Worm (Caenorhabditis elegans) whole organism, L2 larva: ENCODE measurements around the gene W06D11.3.

ENCODE experiments used
- C34F6.9 ChIP-seq: fragments of 150-350 bp; optimal IDR thresholded peaks from 2 replicates; lab custom pipeline; 2014; ENCODE audit warnings: missing biosample characterization, missing genetic modification characterization
- R02D3.7 ChIP-seq: fragments of 150-350 bp; optimal IDR thresholded peaks from 2 replicates; lab custom pipeline; 2014; ENCODE audit warnings: missing biosample characterization, missing genetic modification characterization
- ZK546.5 ChIP-seq: sonication (generic microtip); optimal IDR thresholded peaks from 2 replicates; lab custom pipeline; 2017; ENCODE audit warnings: missing biosample characterization, missing genetic modification characterization
- alr-1 ChIP-seq: fragments of 150-350 bp; optimal IDR thresholded peaks from 2 replicates; lab custom pipeline; 2014; ENCODE audit warnings: missing biosample characterization, missing genetic modification characterization
- aly-2 ChIP-seq: fragments of 150-350 bp; optimal IDR thresholded peaks from 2 replicates; lab custom pipeline; 2014; ENCODE audit warnings: missing biosample characterization, missing genetic modification characterization
- blmp-1 ChIP-seq: sonication (generic microtip); optimal IDR thresholded peaks from 2 replicates; lab custom pipeline; 2017; ENCODE audit warnings: missing genetic modification characterization, mild to moderate bottlenecking, missing compliant biosample characterization, antibody characterized with exemption, moderate library complexity; ENCODE audit not compliant: insufficient read depth
- dmd-4 ChIP-seq: sonication (generic microtip); optimal IDR thresholded peaks from 2 replicates; lab custom pipeline; 2017; ENCODE audit warnings: missing biosample characterization, missing genetic modification characterization
- egl-27 ChIP-seq: sonication (generic microtip); optimal IDR thresholded peaks from 3 replicates; lab custom pipeline; 2017; ENCODE audit warnings: missing biosample characterization, missing genetic modification reagents, missing genetic modification characterization
- elt-1 ChIP-seq: fragments of 150-350 bp; optimal IDR thresholded peaks from 2 replicates; lab custom pipeline; 2014; ENCODE audit warnings: missing biosample characterization, missing genetic modification characterization
- fos-1 ChIP-seq: fragments of 150-350 bp; optimal IDR thresholded peaks from 2 replicates; lab custom pipeline; 2014; ENCODE audit warnings: missing biosample characterization, missing genetic modification characterization
- gmeb-1 ChIP-seq: fragments of 150-350 bp; optimal IDR thresholded peaks from 2 replicates; lab custom pipeline; 2014; ENCODE audit warnings: missing biosample characterization, missing genetic modification characterization
- lin-11 ChIP-seq: fragments of 150-350 bp; sonication (generic microtip); optimal IDR thresholded peaks from 2 replicates; lab custom pipeline; 2014; ENCODE audit warnings: missing biosample characterization, missing genetic modification characterization, inconsistent platforms, mixed read lengths
- lin-13 ChIP-seq: fragments of 150-350 bp; optimal IDR thresholded peaks from 2 replicates; lab custom pipeline; 2014; ENCODE audit warnings: missing biosample characterization, missing genetic modification reagents, missing genetic modification characterization
- lin-39 ChIP-seq: fragments of 150-350 bp; optimal IDR thresholded peaks from 2 replicates; lab custom pipeline; 2014; ENCODE audit warnings: missing biosample characterization, missing genetic modification reagents, missing genetic modification characterization
- lsy-2 ChIP-seq, 2 experiments: fragments of 150-350 bp in 1 of 2; sonication (generic microtip) in 1 of 2; optimal IDR thresholded peaks; 2 replicates each; lab custom pipeline; 2014 to 2017; ENCODE audit warnings: missing biosample characterization in 2 of 2, missing genetic modification characterization in 2 of 2
- mab-5 ChIP-seq: fragments of 150-350 bp; optimal IDR thresholded peaks from 2 replicates; lab custom pipeline; 2014; ENCODE audit warnings: missing biosample characterization, missing genetic modification characterization
- mbf-1 ChIP-seq: sonication (generic microtip); optimal IDR thresholded peaks from 2 replicates; lab custom pipeline; 2017; ENCODE audit warnings: missing biosample characterization, missing genetic modification characterization
- mdl-1 ChIP-seq, 2 experiments: fragments of 150-350 bp in 1 of 2; sonication (generic microtip) in 1 of 2; optimal IDR thresholded peaks; 2 replicates each; lab custom pipeline; 2017; ENCODE audit warnings: missing biosample characterization in 2 of 2, missing genetic modification characterization in 2 of 2
- nhr-10 ChIP-seq: sonication (generic microtip); optimal IDR thresholded peaks from 2 replicates; lab custom pipeline; 2017; ENCODE audit warnings: missing biosample characterization, missing genetic modification characterization
- nhr-11 ChIP-seq: fragments of 150-350 bp; optimal IDR thresholded peaks from 2 replicates; lab custom pipeline; 2014; ENCODE audit warnings: missing biosample characterization, missing genetic modification characterization
- nhr-12 ChIP-seq: fragments of 150-350 bp; optimal IDR thresholded peaks from 2 replicates; lab custom pipeline; 2014; ENCODE audit warnings: missing biosample characterization, missing genetic modification characterization
- nhr-129 ChIP-seq: fragments of 150-350 bp; optimal IDR thresholded peaks from 2 replicates; lab custom pipeline; 2014; ENCODE audit warnings: missing biosample characterization, missing genetic modification characterization
- nhr-21 ChIP-seq: fragments of 150-350 bp; optimal IDR thresholded peaks from 2 replicates; lab custom pipeline; 2014; ENCODE audit warnings: missing biosample characterization, missing genetic modification characterization
- nhr-23 ChIP-seq: fragments of 150-350 bp; optimal IDR thresholded peaks from 2 replicates; lab custom pipeline; 2014; ENCODE audit warnings: missing biosample characterization, missing genetic modification reagents, missing genetic modification characterization
- nhr-237 ChIP-seq: fragments of 150-350 bp; optimal IDR thresholded peaks from 2 replicates; lab custom pipeline; 2014; ENCODE audit warnings: missing biosample characterization, missing genetic modification characterization
- nhr-25 ChIP-seq: fragments of 150-350 bp; sonication (generic microtip); optimal IDR thresholded peaks from 3 replicates; lab custom pipeline; 2014; ENCODE audit warnings: missing biosample characterization, missing genetic modification characterization
- nhr-6 ChIP-seq: fragments of 150-350 bp; optimal IDR thresholded peaks from 2 replicates; lab custom pipeline; 2014; ENCODE audit warnings: missing biosample characterization, missing genetic modification characterization
- nhr-77 ChIP-seq: fragments of 150-350 bp; optimal IDR thresholded peaks from 2 replicates; lab custom pipeline; 2014; ENCODE audit warnings: missing biosample characterization, missing genetic modification characterization
- peb-1 ChIP-seq: fragments of 150-350 bp; optimal IDR thresholded peaks from 2 replicates; lab custom pipeline; 2014; ENCODE audit warnings: missing biosample characterization, missing genetic modification characterization
- sem-4 ChIP-seq: fragments of 150-350 bp; optimal IDR thresholded peaks from 2 replicates; lab custom pipeline; 2014; ENCODE audit warnings: missing biosample characterization, missing genetic modification reagents, missing genetic modification characterization
- skn-1 ChIP-seq: sonication (generic microtip); optimal IDR thresholded peaks from 2 replicates; lab custom pipeline; 2017; ENCODE audit warnings: missing biosample characterization, missing genetic modification characterization
- sma-3 ChIP-seq: sonication (generic microtip); optimal IDR thresholded peaks from 2 replicates; lab custom pipeline; 2016; ENCODE audit warnings: missing genetic modification reagents, missing genetic modification characterization, missing compliant biosample characterization
- snpc-4 ChIP-seq: fragments of 150-350 bp; optimal IDR thresholded peaks from 2 replicates; lab custom pipeline; 2014; ENCODE audit warnings: missing biosample characterization, missing genetic modification characterization
- unc-39 ChIP-seq: fragments of 150-350 bp; optimal IDR thresholded peaks from 2 replicates; lab custom pipeline; 2014; ENCODE audit warnings: missing biosample characterization, missing genetic modification characterization
- unc-62 ChIP-seq: fragments of 150-350 bp; optimal IDR thresholded peaks from 2 replicates; lab custom pipeline; 2014; ENCODE audit warnings: missing biosample characterization, missing genetic modification reagents, missing genetic modification characterization
- zag-1 ChIP-seq: fragments of 150-350 bp; optimal IDR thresholded peaks from 2 replicates; lab custom pipeline; 2014; ENCODE audit warnings: missing biosample characterization, missing genetic modification characterization
- ztf-1 ChIP-seq: fragments of 200-800 bp; sonication (Bioruptor generic); conservative IDR thresholded peaks from 2 replicates; pipeline ENCODE4 v1.3.6; 2022; ENCODE audit warnings: missing genetic modification characterization, missing compliant biosample characterization
- ztf-11 ChIP-seq: sonication (generic microtip); optimal IDR thresholded peaks from 2 replicates; lab custom pipeline; 2017; ENCODE audit warnings: missing biosample characterization, missing genetic modification characterization
- ztf-4 ChIP-seq: fragments of 150-350 bp; optimal IDR thresholded peaks from 2 replicates; lab custom pipeline; 2014; ENCODE audit warnings: missing biosample characterization, missing genetic modification characterization

Gene W06D11.3

ce11 chrX:12326424-12326823 is 27.9 kb downstream of the W06D11.3 start, which contains the start of gene srd-41:
srd-41 (plus strand) TSS chrX:12326724.
- no peak for TF ChIP-seq ztf-11 (tag; lab: Kevin White, UChicago)
- no peak for TF ChIP-seq unc-62 (GFP tag; lab: Kevin White, UChicago)
- TF ChIP-seq blmp-1 (tag; lab: Kevin White, UChicago): no peak
- TF ChIP-seq R02D3.7 (tag; lab: Kevin White, UChicago): no peak
- TF ChIP-seq lin-13 (GFP tag; lab: Kevin White, UChicago): no peak
- no peak for TF ChIP-seq elt-1
- TF ChIP-seq ztf-4 (tag; lab: Kevin White, UChicago): no peak

ce11 chrX:12328676-12329075 is 30.2 kb downstream of the W06D11.3 start, which contains the start of gene srd-45:
srd-45 (plus strand) TSS chrX:12328976.
- TF ChIP-seq R02D3.7 (tag; lab: Kevin White, UChicago) (no peak), gmeb-1 (tag; lab: Kevin White, UChicago) (no peak), sem-4 (tag; lab: Kevin White, UChicago) (no peak), fos-1 (no peak), nhr-10 (tag; lab: Kevin White, UChicago) (no peak), aly-2 (no peak), nhr-129 (tag; lab: Kevin White, UChicago) (no peak), nhr-25 (tag; lab: Kevin White, UChicago) (no peak), ztf-1 (no peak), nhr-12 (tag; lab: Kevin White, UChicago) (no peak), elt-1 (no peak), alr-1 (tag; lab: Kevin White, UChicago) (no peak), nhr-77 (no peak)

ce11 chrX:12331795-12332194 is 33.3 kb downstream of the W06D11.3 start, which contains the start of gene srd-46:
srd-46 (plus strand) TSS chrX:12332095.
- no peak for TF ChIP-seq zag-1
- no peak for TF ChIP-seq ZK546.5
- TF ChIP-seq lin-13 (GFP tag; lab: Kevin White, UChicago): no peak
- no peak for TF ChIP-seq lin-11 (tag; lab: Kevin White, UChicago)
- no peak for TF ChIP-seq dmd-4 (tag; lab: Kevin White, UChicago)
- no peak for TF ChIP-seq ztf-11 (tag; lab: Kevin White, UChicago)
- TF ChIP-seq gmeb-1 (tag; lab: Kevin White, UChicago): no peak
- TF ChIP-seq nhr-77: no peak
- TF ChIP-seq fos-1: no peak
- TF ChIP-seq R02D3.7 (tag; lab: Kevin White, UChicago): no peak
- no peak for TF ChIP-seq unc-39 (tag; lab: Kevin White, UChicago)
- no peak for TF ChIP-seq nhr-10 (tag; lab: Kevin White, UChicago)
- no peak for TF ChIP-seq blmp-1 (tag; lab: Kevin White, UChicago)

ce11 chrX:12333479-12333878 is 35.0 kb downstream of the W06D11.3 start, which contains the start of gene srd-47:
srd-47 (plus strand) TSS chrX:12333642.
- TF ChIP-seq unc-62 (GFP tag; lab: Kevin White, UChicago) (no peak), mbf-1 (tag; lab: Kevin White, UChicago) (no peak), ZK546.5 (no peak), lin-39 (tag; lab: Kevin White, UChicago) (no peak), lsy-2 (tag; optimal IDR thresholded peaks at IDR 0.05; lab: Kevin White, UChicago) (no peak), C34F6.9 (no peak), sem-4 (tag; lab: Kevin White, UChicago) (no peak), zag-1 (no peak), R02D3.7 (tag; lab: Kevin White, UChicago) (no peak), gmeb-1 (tag; lab: Kevin White, UChicago) (no peak), skn-1 (no peak), snpc-4 (tag; lab: Kevin White, UChicago) (no peak), nhr-129 (tag; lab: Kevin White, UChicago) (no peak), nhr-23 (tag; lab: Kevin White, UChicago) (no peak), mab-5 (no peak), ztf-4 (tag; lab: Kevin White, UChicago) (no peak), nhr-21 (tag; lab: Kevin White, UChicago) (no peak)
- TF ChIP-seq, all 48 proteins: peak for 0

ce11 chrX:12335808-12336207 is 37.3 kb downstream of the W06D11.3 start, which contains the start of gene srd-48:
srd-48 (plus strand) TSS chrX:12336108.
- TF ChIP-seq nhr-21 (tag; lab: Kevin White, UChicago) (no peak), lin-11 (tag; lab: Kevin White, UChicago) (no peak), R02D3.7 (tag; lab: Kevin White, UChicago) (no peak), fos-1 (no peak), nhr-237 (tag; lab: Kevin White, UChicago) (no peak), egl-27 (tag; lab: Kevin White, UChicago) (no peak), elt-1 (no peak), ztf-11 (tag; lab: Kevin White, UChicago) (no peak), ztf-4 (tag; lab: Kevin White, UChicago) (no peak), sem-4 (tag; lab: Kevin White, UChicago) (no peak), ztf-1 (no peak), gmeb-1 (tag; lab: Kevin White, UChicago) (no peak), nhr-6 (tag; lab: Kevin White, UChicago) (no peak), nhr-11 (no peak), peb-1 (tag; lab: Kevin White, UChicago) (no peak), mdl-1 (tag; optimal IDR thresholded peaks at IDR 0.05; lab: Kevin White, UChicago) (no peak), mab-5 (no peak), sma-3 (GFP tag; lab: Kevin White, UChicago) (no peak), nhr-77 (no peak)
